Worm (Caenorhabditis elegans): ENCODE results near the gene coq-6.

coq-6 gene

DNA sequence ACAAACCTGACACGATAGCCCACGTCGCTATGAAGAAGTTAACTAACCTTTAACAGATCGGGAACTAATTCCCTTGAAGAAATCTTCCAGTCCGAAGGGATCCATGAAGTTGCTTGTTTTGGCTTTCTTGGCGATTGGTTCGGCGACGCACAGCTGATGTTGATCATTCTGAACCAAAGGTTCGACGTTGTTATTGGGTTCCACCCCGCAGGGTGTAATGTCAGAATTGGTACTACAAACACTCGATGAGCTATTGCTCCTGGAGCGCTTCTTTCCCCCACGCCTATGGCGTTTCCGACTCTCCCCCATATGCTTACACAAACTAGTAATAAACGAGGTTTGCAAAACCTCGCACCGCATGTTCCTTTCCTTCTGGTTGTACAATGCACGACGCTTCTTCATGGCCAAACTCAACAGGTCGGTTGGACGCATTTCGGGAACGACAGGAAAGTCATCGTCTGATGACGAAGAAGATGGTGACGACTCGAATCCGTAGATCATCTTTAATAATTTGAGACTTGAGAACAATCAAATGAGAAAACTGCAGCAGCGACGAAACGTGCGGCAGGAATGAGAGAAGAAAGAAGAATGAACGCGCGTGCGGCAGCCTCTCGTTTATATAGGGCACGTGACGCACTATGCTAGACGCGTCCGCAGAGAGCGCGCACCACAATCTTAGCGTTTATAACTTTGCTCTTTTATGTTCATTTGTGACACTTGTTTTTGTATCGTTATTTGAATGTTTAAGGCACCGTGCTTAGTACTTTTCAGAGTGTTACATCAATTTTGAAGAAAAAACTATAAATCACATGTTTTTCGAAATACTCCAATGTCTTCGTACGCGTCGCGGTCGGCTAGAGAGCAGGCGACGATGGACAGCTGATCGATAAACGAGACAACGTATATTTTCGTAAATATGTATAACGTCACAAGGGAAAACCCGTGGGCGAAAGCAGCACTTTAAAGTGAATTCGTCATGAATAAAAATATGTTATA, 7.4 kb downstream of the coq-6 start, which contains the start of gene tos-1 (continued):
- TF ChIP-seq tbx-9 (tag; optimal IDR thresholded peaks at IDR 0.05; ENCODE audit: borderline replicate concordance) (no peak), die-1 (tag; optimal IDR thresholded peaks at IDR 0.05) (peak; percentile 88), ama-1 (optimal IDR thresholded peaks at IDR 0.05) (peak; percentile 99), ama-1 (GFP tag; optimal IDR thresholded peaks at IDR 0.05) (no peak), aptf-2 (GFP tag; conservative IDR thresholded peaks at IDR 0.05) (0 out of 2 replicates have a peak, but pooled peaks have one; percentile 42), mel-28 (tag; optimal IDR thresholded peaks at IDR 0.05; ENCODE audit: borderline replicate concordance) (peak; percentile 78), hlh-12 (tag; optimal IDR thresholded peaks at IDR 0.05) (no peak), F57A8.1 (GFP tag; optimal IDR thresholded peaks at IDR 0.05) (no peak), unc-130 (GFP tag; optimal IDR thresholded peaks at IDR 0.05) (peak; percentile 21), ztf-3 (GFP tag; optimal IDR thresholded peaks at IDR 0.05) (peak; percentile 86), pha-4 (tag; optimal IDR thresholded peaks at IDR 0.05) (peak; percentile 83), madf-3 (GFP tag; IDR thresholded peaks at IDR 0.05) (peak; percentile 100), ceh-27 (GFP tag; optimal IDR thresholded peaks at IDR 0.05) (peak; percentile 95), bed-1 (GFP tag; IDR thresholded peaks at IDR 0.05) (no peak), sdz-38 (tag; optimal IDR thresholded peaks at IDR 0.05) (no peak), dpl-1 (GFP tag; optimal IDR thresholded peaks at IDR 0.05) (peak; percentile 44), egl-44 (GFP tag; IDR thresholded peaks at IDR 0.05) (no peak), F39B2.1 (GFP tag; IDR thresholded peaks at IDR 0.05) (no peak), D2030.7 (GFP tag; IDR thresholded peaks at IDR 0.05) (peak; percentile 85), B0019.2 (GFP tag; conservative IDR thresholded peaks at IDR 0.05) (peak; percentile 60; the same call in 1 of the 2 replicates), repo-1 (tag; optimal IDR thresholded peaks at IDR 0.05) (peak; percentile 96), T26A5.8 (tag; optimal IDR thresholded peaks at IDR 0.05) (no peak), ztf-22 (GFP tag; optimal IDR thresholded peaks at IDR 0.05) (peak; percentile 93), mes-4 (tag; optimal IDR thresholded peaks at IDR 0.05) (no peak), ztf-18 (tag; optimal IDR thresholded peaks at IDR 0.05) (peak; percentile 84), hlh-26 (GFP tag; conservative IDR thresholded peaks at IDR 0.05) (no peak), nhr-120 (GFP tag; IDR thresholded peaks at IDR 0.05) (no peak), K11D2.4 (GFP tag; IDR thresholded peaks at IDR 0.05) (peak; percentile 97), sptf-2 (GFP tag; optimal IDR thresholded peaks at IDR 0.05) (no peak), attf-3 (GFP tag; conservative IDR thresholded peaks at IDR 0.05) (peak; percentile 87), bed-2 (GFP tag; IDR thresholded peaks at IDR 0.05) (no peak), F33H1.4 (GFP tag; IDR thresholded peaks at IDR 0.05) (peak; percentile 62), ceh-58 (GFP tag; IDR thresholded peaks at IDR 0.05) (0 out of 2 replicates have a peak, but pooled peaks have one; percentile 45), C17E4.6 (GFP tag; IDR thresholded peaks at IDR 0.05) (peak; percentile 86), F57C9.4 (tag; optimal IDR thresholded peaks at IDR 0.05) (peak; percentile 84), snpc-1.3 (tag; optimal IDR thresholded peaks at IDR 0.05; ENCODE audit: insufficient read depth) (no peak), rec-8 (tag; optimal IDR thresholded peaks at IDR 0.05) (no peak), Y79H2A.3 (GFP tag; conservative IDR thresholded peaks at IDR 0.05) (peak; percentile 74; the same call in 1 of the 2 replicates), fkh-3 (tag; optimal IDR thresholded peaks at IDR 0.05) (no peak), Y67H2A.10 (GFP tag; conservative IDR thresholded peaks at IDR 0.05) (peak; percentile 98), nhr-90 (tag; optimal IDR thresholded peaks at IDR 0.05) (peak; percentile 92), dpff-1 (tag; optimal IDR thresholded peaks at IDR 0.05) (peak; percentile 71), athp-1 (tag; optimal IDR thresholded peaks at IDR 0.05) (peak; percentile 98), F23B12.7 (tag; optimal IDR thresholded peaks at IDR 0.05; ENCODE audit: insufficient read depth) (peak; percentile 91), nhr-179 (tag; optimal IDR thresholded peaks at IDR 0.05) (no peak), mcd-1 (GFP tag; IDR thresholded peaks at IDR 0.05) (peak; percentile 88), tlf-1 (GFP tag; optimal IDR thresholded peaks at IDR 0.05) (peak; percentile 96)
